Worm (Caenorhabditis elegans) whole organism, L2 larva: ENCODE data around the gene F49C12.5.

Experiments
- C34F6.9 ChIP-seq: fragments of 150-350 bp; optimal IDR thresholded peaks from 2 replicates; lab custom pipeline; 2014; ENCODE audit warnings: missing biosample characterization, missing genetic modification characterization
- ama-1 ChIP-seq: fragments of 150-350 bp; optimal IDR thresholded peaks from 2 replicates; lab custom pipeline; 2018; ENCODE audit warnings: inconsistent platforms
- dmd-4 ChIP-seq: sonication (generic microtip); optimal IDR thresholded peaks from 2 replicates; lab custom pipeline; 2017; ENCODE audit warnings: missing biosample characterization, missing genetic modification characterization
- fos-1 ChIP-seq: fragments of 150-350 bp; optimal IDR thresholded peaks from 2 replicates; lab custom pipeline; 2014; ENCODE audit warnings: missing biosample characterization, missing genetic modification characterization
- lin-13 ChIP-seq: fragments of 150-350 bp; optimal IDR thresholded peaks from 2 replicates; lab custom pipeline; 2014; ENCODE audit warnings: missing biosample characterization, missing genetic modification reagents, missing genetic modification characterization
- mbf-1 ChIP-seq: sonication (generic microtip); optimal IDR thresholded peaks from 2 replicates; lab custom pipeline; 2017; ENCODE audit warnings: missing biosample characterization, missing genetic modification characterization
- nhr-12 ChIP-seq: fragments of 150-350 bp; optimal IDR thresholded peaks from 2 replicates; lab custom pipeline; 2014; ENCODE audit warnings: missing biosample characterization, missing genetic modification characterization
- nhr-77 ChIP-seq: fragments of 150-350 bp; optimal IDR thresholded peaks from 2 replicates; lab custom pipeline; 2014; ENCODE audit warnings: missing biosample characterization, missing genetic modification characterization
- skn-1 ChIP-seq: sonication (generic microtip); optimal IDR thresholded peaks from 2 replicates; lab custom pipeline; 2017; ENCODE audit warnings: missing biosample characterization, missing genetic modification characterization
- snpc-4 ChIP-seq: fragments of 150-350 bp; optimal IDR thresholded peaks from 2 replicates; lab custom pipeline; 2014; ENCODE audit warnings: missing biosample characterization, missing genetic modification characterization
- unc-39 ChIP-seq: fragments of 150-350 bp; optimal IDR thresholded peaks from 2 replicates; lab custom pipeline; 2014; ENCODE audit warnings: missing biosample characterization, missing genetic modification characterization
- ztf-4 ChIP-seq: fragments of 150-350 bp; optimal IDR thresholded peaks from 2 replicates; lab custom pipeline; 2014; ENCODE audit warnings: missing biosample characterization, missing genetic modification characterization

DNA sequence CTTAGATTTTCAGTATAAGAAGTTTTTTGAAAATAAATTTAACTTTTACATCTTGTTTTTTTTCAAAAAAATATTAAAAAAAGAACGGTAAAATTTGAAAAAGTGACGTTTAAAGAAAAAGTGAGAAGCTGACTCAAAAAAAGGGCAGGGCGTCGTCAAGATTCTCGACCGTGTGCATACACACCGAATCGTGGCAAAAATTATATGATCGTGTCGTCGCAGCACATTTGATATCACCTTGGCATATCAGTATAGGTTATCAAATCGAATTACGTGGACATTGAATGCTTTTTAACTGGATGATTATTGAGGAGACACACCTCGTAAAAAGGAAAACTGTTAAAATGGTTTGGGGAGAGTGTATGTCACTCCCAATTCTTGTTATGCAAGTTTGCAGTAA lies 28.3 kb downstream of the F49C12.5 start:
- TF ChIP-seq mbf-1 (tag; lab: Kevin White, UChicago): no peak
- no peak for TF ChIP-seq ztf-4
- no peak for TF ChIP-seq C34F6.9 (tag; lab: Kevin White, UChicago)
- TF ChIP-seq nhr-12 (tag; lab: Kevin White, UChicago): no peak
- no peak for TF ChIP-seq lin-13 (GFP tag; lab: Kevin White, UChicago)
- TF ChIP-seq snpc-4 (tag; lab: Kevin White, UChicago): no peak
- no peak for TF ChIP-seq skn-1 (tag; lab: Kevin White, UChicago)
- TF ChIP-seq nhr-77 (tag; lab: Kevin White, UChicago): no peak
- TF ChIP-seq dmd-4 (tag; lab: Kevin White, UChicago): no peak
- no peak for TF ChIP-seq ama-1 (lab: Kevin White, UChicago)
- TF ChIP-seq unc-39: no peak
- TF ChIP-seq fos-1 (tag; lab: Kevin White, UChicago): peak; percentile 97
